Fruit fly (Drosophila melanogaster): ENCODE measurements around the gene Lmpt.

- no peak for TF ChIP-seq lola (GFP tag; optimal IDR thresholded peaks at IDR 0.05)
- TF ChIP-seq fru (GFP tag; optimal IDR thresholded peaks at IDR 0.05) = no peak
- no peak for TF ChIP-seq CG32264 (GFP tag; optimal IDR thresholded peaks at IDR 0.05)
- no peak for TF ChIP-seq N (GFP tag; optimal IDR thresholded peaks at IDR 0.05)
- TF ChIP-seq HLH106 (tag; optimal IDR thresholded peaks at IDR 0.05) = no peak
These were observed 19.9 kb downstream of the Lmpt start for dm6 chr3L:16885042-16885441.

Data from whole organism, wandering third instar larva.